Fruit fly (Drosophila melanogaster) whole organism, embryonic: ENCODE measurements around the gene Usp5.

Experiments
- Bdp1 ChIP-seq: fragments of 200-800 bp; sonication (Bioruptor generic); optimal IDR thresholded peaks from 3 replicates; lab custom pipeline; 2016; ENCODE audit warnings: missing biosample characterization, missing genetic modification characterization
- CG10209 ChIP-seq: fragments of 200-800 bp; sonication (Bioruptor generic); optimal IDR thresholded peaks from 3 replicates; lab custom pipeline; 2017; ENCODE audit warnings: missing biosample characterization, mild to moderate bottlenecking, missing genetic modification characterization, missing genetic modification reagents
- CG10267 ChIP-seq: fragments of 200-800 bp; sonication (Bioruptor generic); optimal IDR thresholded peaks from 2 replicates; lab custom pipeline; 2018; ENCODE audit warnings: missing biosample characterization, mild to moderate bottlenecking, missing genetic modification characterization, moderate library complexity
- CG10366 ChIP-seq: fragments of 200-800 bp; sonication (Bioruptor generic); IDR thresholded peaks from 2 replicates; pipeline ENCODE4 v1.3.6; 2022; ENCODE audit warnings: missing biosample characterization, missing genetic modification characterization
- CG12942 ChIP-seq: fragments of 200-800 bp; sonication (Bioruptor generic); optimal IDR thresholded peaks from 3 replicates; lab custom pipeline; 2016; ENCODE audit warnings: missing biosample characterization, missing genetic modification characterization
- CG14667 ChIP-seq: fragments of 200-800 bp; sonication (Bioruptor generic); IDR thresholded peaks from 2 replicates; pipeline ENCODE4 v1.3.6; 2022; ENCODE audit warnings: missing biosample characterization, missing genetic modification characterization
- CG15479 ChIP-seq: fragments of 200-800 bp; sonication (Bioruptor generic); optimal IDR thresholded peaks from 3 replicates; lab custom pipeline; 2019; ENCODE audit warnings: missing biosample characterization, mild to moderate bottlenecking, missing genetic modification characterization, moderate library complexity
- CG2202 ChIP-seq: fragments of 200-800 bp; sonication (Bioruptor generic); optimal IDR thresholded peaks from 2 replicates; lab custom pipeline; 2018; ENCODE audit warnings: missing biosample characterization, mild to moderate bottlenecking, missing genetic modification characterization
- CG6689 ChIP-seq: fragments of 200-800 bp; sonication (Bioruptor generic); IDR thresholded peaks from 2 replicates; pipeline ENCODE4 v1.3.6; 2022; ENCODE audit warnings: missing biosample characterization, missing genetic modification characterization
- CG7372 ChIP-seq: fragments of 200-800 bp; sonication (Bioruptor generic); IDR thresholded peaks from 2 replicates; pipeline ENCODE4 v1.3.6; 2022; ENCODE audit warnings: missing biosample characterization, missing genetic modification characterization
- CG8359 ChIP-seq: fragments of 200-800 bp; sonication (Bioruptor generic); optimal IDR thresholded peaks from 2 replicates; lab custom pipeline; 2017; ENCODE audit warnings: missing biosample characterization, mild to moderate bottlenecking, missing genetic modification characterization, borderline replicate concordance
- CG9437 ChIP-seq: fragments of 200-800 bp; sonication (Bioruptor generic); optimal IDR thresholded peaks from 2 replicates; lab custom pipeline; 2018; ENCODE audit warnings: missing biosample characterization, mild to moderate bottlenecking, missing genetic modification characterization
- Dfd ChIP-seq, 2 experiments: fragments of >200 bp; optimal IDR thresholded peaks; 2 replicates each; lab custom pipeline; 2017; ENCODE audit warnings: missing biosample characterization in 2 of 2, missing genetic modification characterization in 2 of 2
- ERR ChIP-seq: fragments of 200-800 bp; sonication (Bioruptor generic); optimal IDR thresholded peaks from 2 replicates; lab custom pipeline; 2016; ENCODE audit warnings: missing biosample characterization, missing genetic modification characterization
- Hsf ChIP-seq: fragments of 200-800 bp; sonication (Bioruptor generic); optimal IDR thresholded peaks from 3 replicates; lab custom pipeline; 2016; ENCODE audit warnings: missing biosample characterization, missing genetic modification characterization
- Kr ChIP-seq: fragments of 200-800 bp; sonication (Bioruptor generic); optimal IDR thresholded peaks from 2 replicates; lab custom pipeline; 2017; ENCODE audit warnings: missing biosample characterization, mild to moderate bottlenecking, missing genetic modification characterization
- Meics ChIP-seq: fragments of 200-800 bp; sonication (Bioruptor generic); optimal IDR thresholded peaks from 2 replicates; lab custom pipeline; 2017; ENCODE audit warnings: missing biosample characterization, mild to moderate bottlenecking, missing genetic modification characterization
- NFAT ChIP-seq: fragments of 200-800 bp; sonication (Bioruptor generic); IDR thresholded peaks from 2 replicates; pipeline ENCODE4 v1.3.6; 2022; ENCODE audit warnings: missing biosample characterization, missing genetic modification characterization
- Neu2 ChIP-seq: fragments of 200-800 bp; sonication (Bioruptor generic); optimal IDR thresholded peaks from 3 replicates; lab custom pipeline; 2016; ENCODE audit warnings: missing biosample characterization, missing genetic modification characterization, borderline replicate concordance
- NfI ChIP-seq: fragments of 200-800 bp; sonication (Bioruptor generic); optimal IDR thresholded peaks from 3 replicates; lab custom pipeline; 2018; ENCODE audit warnings: missing biosample characterization, mild to moderate bottlenecking, missing genetic modification characterization, moderate library complexity
- Ptx1 ChIP-seq: fragments of 200-800 bp; sonication (Bioruptor generic); IDR thresholded peaks from 2 replicates; pipeline ENCODE4 v1.3.6; 2022; ENCODE audit warnings: missing biosample characterization, missing genetic modification characterization
- Taf1 ChIP-seq: fragments of 200-800 bp; sonication (Bioruptor generic); IDR thresholded peaks from 2 replicates; pipeline ENCODE4 v1.3.6; 2022; ENCODE audit warnings: missing biosample characterization, missing genetic modification characterization
- ap ChIP-seq: fragments of 200-800 bp; sonication (Bioruptor generic); IDR thresholded peaks from 2 replicates; pipeline ENCODE4 v1.3.6; 2022; ENCODE audit warnings: missing biosample characterization, missing genetic modification characterization
- btn ChIP-seq: fragments of 200-800 bp; sonication (Bioruptor generic); optimal IDR thresholded peaks from 2 replicates; lab custom pipeline; 2016; ENCODE audit warnings: missing biosample characterization, missing genetic modification characterization
- chif ChIP-seq, 2 experiments: fragments of 200-800 bp; sonication (Bioruptor generic); optimal IDR thresholded peaks; 3 replicates each; lab custom pipeline; 2016; ENCODE audit warnings: missing biosample characterization in 2 of 2, missing genetic modification characterization in 2 of 2
- corto ChIP-seq: fragments of 200-800 bp; sonication (Bioruptor generic); optimal IDR thresholded peaks from 2 replicates; lab custom pipeline; 2016; ENCODE audit warnings: missing biosample characterization, mild to moderate bottlenecking, missing genetic modification characterization, moderate library complexity
- ems ChIP-seq: fragments of 200-800 bp; sonication (Bioruptor generic); optimal IDR thresholded peaks from 3 replicates; lab custom pipeline; 2016; ENCODE audit warnings: missing biosample characterization, missing genetic modification characterization
- fd102C ChIP-seq: fragments of 200-800 bp; sonication (Bioruptor generic); optimal IDR thresholded peaks from 2 replicates; lab custom pipeline; 2018; ENCODE audit warnings: missing biosample characterization, mild to moderate bottlenecking, missing genetic modification characterization, moderate library complexity
- hkb ChIP-seq, 2 experiments: fragments of 200-800 bp in 1 of 2; fragments of >200 bp in 1 of 2; sonication (Bioruptor generic) in 1 of 2; IDR thresholded peaks in 1 of 2; optimal IDR thresholded peaks in 1 of 2; 2 replicates each; pipeline versions ENCODE4 v1.3.6 to Lab custom; 2017 to 2022; ENCODE audit warnings: missing biosample characterization in 1 of 2, missing genetic modification characterization in 1 of 2
- jigr1 ChIP-seq: fragments of 200-800 bp; sonication (Bioruptor generic); IDR thresholded peaks from 3 replicates; pipeline ENCODE4 v1.3.6; 2022; ENCODE audit warnings: missing biosample characterization, missing genetic modification characterization
- kay ChIP-seq: fragments of 200-800 bp; sonication (Bioruptor generic); optimal IDR thresholded peaks from 2 replicates; lab custom pipeline; 2016; ENCODE audit warnings: missing biosample characterization, missing genetic modification characterization
- klu ChIP-seq: fragments of 200-800 bp; sonication (Bioruptor generic); IDR thresholded peaks from 2 replicates; pipeline ENCODE4 v1.3.6; 2022; ENCODE audit warnings: missing biosample characterization, missing genetic modification characterization
- mld ChIP-seq: fragments of 200-800 bp; sonication (Bioruptor generic); IDR thresholded peaks from 3 replicates; pipeline ENCODE4 v1.3.6; 2022; ENCODE audit warnings: missing biosample characterization, missing genetic modification characterization; ENCODE audit not compliant: partially characterized antibody
- nerfin-1 ChIP-seq: fragments of 200-800 bp; sonication (Bioruptor generic); optimal IDR thresholded peaks from 3 replicates; lab custom pipeline; 2019; ENCODE audit warnings: missing biosample characterization, mild to moderate bottlenecking, missing genetic modification characterization, moderate library complexity
- rib ChIP-seq: fragments of 200-800 bp; sonication (Bioruptor generic); IDR thresholded peaks from 2 replicates; pipeline ENCODE4 v1.3.6; 2022; ENCODE audit warnings: missing biosample characterization, missing genetic modification characterization
- salm ChIP-seq: fragments of 200-800 bp; sonication (Bioruptor generic); optimal IDR thresholded peaks from 2 replicates; lab custom pipeline; 2018; ENCODE audit warnings: missing biosample characterization, mild to moderate bottlenecking, missing genetic modification characterization
- slp2 ChIP-seq: fragments of 200-800 bp; sonication (Bioruptor generic); optimal IDR thresholded peaks from 2 replicates; lab custom pipeline; 2016; ENCODE audit warnings: missing biosample characterization, missing genetic modification characterization
- ssp ChIP-seq: fragments of 200-800 bp; sonication (Bioruptor generic); IDR thresholded peaks from 2 replicates; pipeline ENCODE4 v1.3.6; 2022; ENCODE audit warnings: missing biosample characterization, missing genetic modification characterization
- stc ChIP-seq: fragments of 200-800 bp; sonication (Bioruptor generic); IDR thresholded peaks from 2 replicates; pipeline ENCODE4 v1.3.6; 2022; ENCODE audit warnings: missing biosample characterization, missing genetic modification characterization
- vfl ChIP-seq: fragments of 200-800 bp; sonication (Bioruptor generic); optimal IDR thresholded peaks from 2 replicates; lab custom pipeline; 2016; ENCODE audit warnings: missing biosample characterization, missing genetic modification characterization
- z ChIP-seq: fragments of 200-800 bp; sonication (Bioruptor generic); IDR thresholded peaks from 3 replicates; pipeline ENCODE4 v1.3.6; 2022; ENCODE audit warnings: missing biosample characterization, missing genetic modification characterization

Usp5 gene

DNA sequence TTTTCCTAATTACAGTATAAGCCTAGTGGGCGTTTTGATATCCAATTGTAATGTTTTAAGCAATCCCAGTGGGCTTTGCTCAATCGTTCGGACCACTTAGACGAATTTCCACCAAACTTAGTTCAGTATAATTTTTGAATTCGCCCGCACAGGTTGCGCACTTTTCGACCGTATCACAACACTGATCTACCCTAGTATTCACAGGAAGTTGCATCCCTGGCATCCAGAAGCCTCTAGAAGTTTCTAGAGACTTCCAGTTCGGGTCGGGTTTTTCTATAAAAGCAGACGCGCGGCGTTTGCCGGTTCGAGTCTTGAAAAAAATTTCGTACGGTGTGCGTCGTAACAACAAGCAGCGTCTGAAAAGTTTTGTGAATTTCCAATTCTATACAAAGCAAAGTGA lies 44.8 kb upstream of the Usp5 start, which contains the start of gene Hsp83 (continued):
- TF ChIP-seq CG6689 (peak; percentile 81), Meics (GFP tag; lab: Kevin White, UChicago) (peak; percentile 99), CG8359 (peak; percentile 93), CG14667 (peak; percentile 31; the same call in 1 of the 2 replicates), Ptx1 (GFP tag; lab: Robert Waterston, UW) (peak; percentile 73), mld (GFP tag; lab: Robert Waterston, UW) (no peak), CG15479 (GFP tag; lab: Kevin White, UChicago) (peak; percentile 53), NfI (peak; percentile 98), corto (peak; percentile 90), stc (GFP tag; lab: Robert Waterston, UW) (peak; percentile 96), ERR (GFP tag; lab: Kevin White, UChicago) (peak; percentile 84), CG10209 (GFP tag; lab: Kevin White, UChicago) (peak; percentile 96), btn (GFP tag; lab: Kevin White, UChicago) (peak; percentile 94), ssp (GFP tag; lab: Robert Waterston, UW) (peak; percentile 65), ap (peak; percentile 88), Neu2 (GFP tag; lab: Kevin White, UChicago) (peak; percentile 59), chif (GFP tag; optimal IDR thresholded peaks at IDR 0.05; lab: Kevin White, UChicago) (peak; percentile 81 to 91), kay (peak; percentile 63), z (GFP tag; lab: Robert Waterston, UW) (peak; percentile 73), Kr (GFP tag; lab: Kevin White, UChicago) (peak; percentile 94), NFAT (GFP tag; lab: Robert Waterston, UW) (peak; percentile 96), fd102C (GFP tag; lab: Kevin White, UChicago) (peak; percentile 86), hkb (optimal IDR thresholded peaks at IDR 0.05; lab: Kevin White, UChicago) (no peak), hkb (GFP tag; IDR thresholded peaks at IDR 0.05; lab: Robert Waterston, UW) (peak; percentile 96), Taf1 (peak; percentile 71), CG2202 (tag; lab: Kevin White, UChicago) (peak; percentile 94), jigr1 (GFP tag; lab: Robert Waterston, UW) (no peak), slp2 (GFP tag; lab: Kevin White, UChicago) (peak; percentile 91), Hsf (GFP tag; lab: Kevin White, UChicago) (peak; percentile 99), CG10267 (peak; percentile 99), CG10366 (GFP tag; lab: Robert Waterston, UW) (peak; percentile 85), CG12942 (GFP tag; lab: Kevin White, UChicago) (peak; percentile 76), CG9437 (GFP tag; lab: Kevin White, UChicago) (peak; percentile 91), CG7372 (GFP tag; lab: Robert Waterston, UW) (peak; percentile 85), ems (GFP tag; lab: Kevin White, UChicago) (peak; percentile 92), nerfin-1 (tag; lab: Kevin White, UChicago) (peak; percentile 94), Bdp1 (GFP tag; lab: Kevin White, UChicago) (peak; percentile 89), vfl (GFP tag; lab: Kevin White, UChicago) (peak; percentile 90), salm (tag; lab: Kevin White, UChicago) (peak; percentile 89), klu (GFP tag; lab: Robert Waterston, UW) (peak; percentile 63; the same call in 1 of the 2 replicates), rib (GFP tag; lab: Robert Waterston, UW) (peak; percentile 83), Dfd (GFP tag; optimal IDR thresholded peaks at IDR 0.05; lab: Kevin White, UChicago) (no peak)
